Worm (Caenorhabditis elegans) whole organism, early embryonic: ENCODE data around the gene ZK688.11.
A peak's percentile ranks its signal among the peaks of the same experiment; 100 is the strongest.

Experiments
- B0310.2 ChIP-seq: sonication (generic microtip); optimal IDR thresholded peaks from 2 replicates; lab custom pipeline; 2016; ENCODE audit warnings: mild to moderate bottlenecking, missing genetic modification characterization, missing compliant biosample characterization
- F13C5.2 ChIP-seq: sonication (generic microtip); optimal IDR thresholded peaks from 2 replicates; lab custom pipeline; 2017; ENCODE audit warnings: mild to moderate bottlenecking, missing genetic modification characterization, inconsistent platforms, missing compliant biosample characterization
- aly-1 ChIP-seq: sonication (generic microtip); optimal IDR thresholded peaks from 2 replicates; lab custom pipeline; 2016; ENCODE audit warnings: missing genetic modification characterization, missing compliant biosample characterization
- ama-1 ChIP-seq: fragments of 150-350 bp; optimal IDR thresholded peaks from 2 replicates; lab custom pipeline; 2014
- ceh-36 ChIP-seq: sonication (generic microtip); optimal IDR thresholded peaks from 2 replicates; lab custom pipeline; 2016; ENCODE audit warnings: missing genetic modification characterization, inconsistent platforms, missing compliant biosample characterization
- flt-1 ChIP-seq: fragments of 200-800 bp; sonication (Bioruptor generic); IDR thresholded peaks from 2 replicates; pipeline ENCODE4 v1.3.6; 2022; ENCODE audit warnings: missing genetic modification characterization, missing compliant biosample characterization
- hmbx-1 ChIP-seq: sonication (generic microtip); optimal IDR thresholded peaks from 2 replicates; lab custom pipeline; 2016; ENCODE audit warnings: mild to moderate bottlenecking, missing genetic modification characterization, missing compliant biosample characterization
- hmg-4 ChIP-seq: fragments of 200-800 bp; sonication (Bioruptor generic); optimal IDR thresholded peaks from 2 replicates; lab custom pipeline; 2018; ENCODE audit warnings: mild to moderate bottlenecking, missing genetic modification characterization, missing compliant biosample characterization
- hnd-1 ChIP-seq: sonication (generic microtip); optimal IDR thresholded peaks from 2 replicates; lab custom pipeline; 2016; ENCODE audit warnings: missing genetic modification characterization, missing compliant biosample characterization
- pes-1 ChIP-seq: fragments of 200-800 bp; sonication (Bioruptor generic); IDR thresholded peaks from 2 replicates; pipeline ENCODE4 v1.3.6; 2022; ENCODE audit warnings: missing genetic modification reagents, missing genetic modification characterization, missing compliant biosample characterization
- scrt-1 ChIP-seq: fragments of 200-800 bp; sonication (Bioruptor generic); IDR thresholded peaks from 2 replicates; pipeline ENCODE4 v1.3.6; 2022; ENCODE audit warnings: missing genetic modification characterization, missing compliant biosample characterization
- tbx-11 ChIP-seq: fragments of 200-800 bp; sonication (Bioruptor generic); IDR thresholded peaks from 2 replicates; pipeline ENCODE4 v1.3.6; 2022; ENCODE audit warnings: missing genetic modification characterization, missing compliant biosample characterization
- tbx-37 ChIP-seq: fragments of 200-800 bp; sonication (Bioruptor generic); conservative IDR thresholded peaks from 2 replicates; pipeline ENCODE4 v1.3.6; 2022; ENCODE audit warnings: missing genetic modification reagents, missing genetic modification characterization, missing compliant biosample characterization
- tra-4 ChIP-seq: sonication (generic microtip); optimal IDR thresholded peaks from 2 replicates; lab custom pipeline; 2017; ENCODE audit warnings: missing genetic modification characterization, missing compliant biosample characterization

ce11 chrIII:7891573-7892306, 7.0 kb upstream of the ZK688.11 start, which contains the start of the genes ZK688.5 and fahd-1:
- TF ChIP-seq pes-1 (GFP tag; lab: Robert Waterston, UW) (no peak), tbx-37 (GFP tag; lab: Robert Waterston, UW) (no peak), ama-1 (no peak), F13C5.2 (peak; percentile 10), aly-1 (no peak), ceh-36 (tag; lab: Kevin White, UChicago) (no peak), hmg-4 (GFP tag; lab: Kevin White, UChicago) (no peak), flt-1 (GFP tag; lab: Robert Waterston, UW) (no peak), B0310.2 (tag; lab: Kevin White, UChicago) (no peak), tra-4 (tag; lab: Kevin White, UChicago) (no peak), hnd-1 (no peak), scrt-1 (GFP tag; lab: Robert Waterston, UW) (no peak), tbx-11 (GFP tag; lab: Robert Waterston, UW) (no peak), hmbx-1 (tag; lab: Kevin White, UChicago) (no peak)
